Fruit fly (Drosophila melanogaster): Measurements from ENCODE around the gene rho-4.

rho-4 gene

DNA sequence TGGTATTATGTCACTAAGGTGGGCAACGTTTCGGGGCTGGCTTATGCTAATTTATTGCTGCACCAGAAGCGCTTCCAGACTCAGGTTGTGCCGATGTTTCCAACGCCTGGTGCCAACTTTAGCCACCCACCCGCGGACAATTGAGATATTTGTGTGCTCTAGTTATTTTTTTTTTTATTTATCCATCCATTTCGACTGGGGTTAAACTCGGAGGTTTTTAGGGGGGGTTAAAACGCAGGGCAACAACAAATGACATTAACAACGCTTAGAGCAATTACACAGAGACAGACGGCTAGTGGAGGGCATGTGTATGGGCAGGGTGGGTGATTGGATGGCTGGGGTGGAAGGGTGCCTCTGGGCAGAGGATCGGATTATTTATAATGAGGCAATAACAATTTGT, 32.1 kb downstream of the rho-4 start:
- TF ChIP-seq Snoo (tag; optimal IDR thresholded peaks at IDR 0.05), result no peak
- no peak for TF ChIP-seq CG8159 (tag; optimal IDR thresholded peaks at IDR 0.05)
- TF ChIP-seq CG13204 (GFP tag; optimal IDR thresholded peaks at IDR 0.05), result no peak
- TF ChIP-seq rn (GFP tag; IDR thresholded peaks at IDR 0.05), result no peak
- TF ChIP-seq EcR (GFP tag; optimal IDR thresholded peaks at IDR 0.05), result no peak
- no peak for TF ChIP-seq Pif1B (GFP tag; optimal IDR thresholded peaks at IDR 0.05)
- no peak for TF ChIP-seq CG9948 (tag; optimal IDR thresholded peaks at IDR 0.05)
- no peak for TF ChIP-seq CG12605 (GFP tag; IDR thresholded peaks at IDR 0.05)

DNA sequence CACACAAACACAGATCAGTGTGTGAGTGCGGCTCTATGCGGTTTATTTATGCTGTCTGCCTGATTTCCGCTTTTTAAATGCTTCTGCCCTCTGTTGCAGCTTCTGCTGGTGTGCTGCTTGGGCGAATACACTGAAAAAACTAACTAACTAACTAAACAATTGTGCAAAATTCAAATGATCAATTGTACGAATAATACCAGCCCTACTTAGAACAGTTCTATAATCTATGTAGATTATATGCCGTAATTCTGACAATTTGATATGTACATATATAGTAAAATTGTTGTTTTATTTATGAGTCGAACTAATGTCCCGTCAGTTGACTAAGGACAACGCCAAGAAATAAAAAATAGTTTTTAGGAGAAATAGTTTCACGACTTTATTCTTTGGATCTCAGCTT, 33.6 kb downstream of the rho-4 start:
- TF ChIP-seq CG15710 (tag; optimal IDR thresholded peaks at IDR 0.05), result peak; percentile 51
- peak; percentile 42 for TF ChIP-seq CG8301 (tag; optimal IDR thresholded peaks at IDR 0.05)
- TF ChIP-seq CG9948 (tag; optimal IDR thresholded peaks at IDR 0.05), result peak; percentile 37
- peak; percentile 60 for TF ChIP-seq CG17806 (tag; optimal IDR thresholded peaks at IDR 0.05)
- peak; percentile 32 for TF ChIP-seq CG14655 (GFP tag; optimal IDR thresholded peaks at IDR 0.05)
- TF ChIP-seq CG34367 (tag; optimal IDR thresholded peaks at IDR 0.05), result peak; percentile 44
- TF ChIP-seq CG8159 (tag; optimal IDR thresholded peaks at IDR 0.05), result peak; percentile 45

DNA sequence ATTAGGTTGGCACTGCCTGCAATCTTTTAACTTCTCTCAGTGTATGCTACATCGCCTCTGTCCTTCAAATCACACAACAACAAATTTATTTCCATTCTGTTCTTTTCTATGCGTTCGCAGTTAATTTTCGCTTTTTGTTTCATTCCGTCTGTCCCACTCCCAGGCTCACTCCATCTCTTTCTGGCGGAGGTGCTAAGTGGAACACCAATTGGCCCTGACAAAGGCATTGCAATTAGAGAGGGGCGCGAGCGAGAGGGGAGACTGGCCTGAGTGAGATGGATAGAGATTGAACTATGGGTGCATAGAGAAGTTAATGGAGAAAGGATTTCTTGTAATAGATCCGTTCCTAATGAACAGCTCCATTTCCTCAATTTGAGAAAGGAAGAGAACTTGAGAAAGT, 40.8 kb downstream of the rho-4 start:
- TF ChIP-seq rn (GFP tag; IDR thresholded peaks at IDR 0.05), result no peak
- no peak for TF ChIP-seq CG32121 (GFP tag; IDR thresholded peaks at IDR 0.05)
- no peak for TF ChIP-seq CG4496 (GFP tag; IDR thresholded peaks at IDR 0.05)
- TF ChIP-seq CG17806 (tag; optimal IDR thresholded peaks at IDR 0.05), result peak; percentile 2

DNA sequence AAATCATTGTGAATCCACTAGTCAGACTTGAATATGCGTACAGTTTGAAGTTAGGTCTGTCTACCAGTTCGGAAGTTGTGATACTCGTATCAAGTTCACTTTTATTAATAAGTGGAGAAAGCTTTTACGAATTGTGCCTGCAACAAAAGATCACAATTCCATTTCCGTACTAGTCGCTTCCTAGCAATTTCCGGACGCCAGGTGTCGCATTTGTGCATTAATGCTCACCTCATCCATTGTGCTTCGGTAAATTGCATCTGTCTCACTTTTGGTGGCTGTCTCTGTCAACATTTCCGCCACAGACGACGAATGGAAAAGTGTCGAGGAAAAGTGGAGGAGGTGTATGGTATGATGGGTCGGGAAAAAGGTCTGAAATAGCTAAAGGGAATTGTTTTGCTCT, 43.6 kb downstream of the rho-4 start:
- TF ChIP-seq Snoo (tag; optimal IDR thresholded peaks at IDR 0.05) (no peak), Pif1A (GFP tag; optimal IDR thresholded peaks at IDR 0.05) (no peak), CG13204 (GFP tag; optimal IDR thresholded peaks at IDR 0.05) (no peak), CG12605 (GFP tag; IDR thresholded peaks at IDR 0.05) (no peak), CG17806 (tag; optimal IDR thresholded peaks at IDR 0.05) (no peak), D1 (tag; optimal IDR thresholded peaks at IDR 0.05) (no peak), Pif1B (GFP tag; optimal IDR thresholded peaks at IDR 0.05) (no peak), CG10348 (GFP tag; IDR thresholded peaks at IDR 0.05) (no peak), CG9948 (tag; optimal IDR thresholded peaks at IDR 0.05) (no peak), Ets98B (GFP tag; IDR thresholded peaks at IDR 0.05) (no peak), CG34367 (tag; optimal IDR thresholded peaks at IDR 0.05) (no peak), gl (tag; optimal IDR thresholded peaks at IDR 0.05) (no peak), CG15710 (tag; optimal IDR thresholded peaks at IDR 0.05) (no peak)

DNA sequence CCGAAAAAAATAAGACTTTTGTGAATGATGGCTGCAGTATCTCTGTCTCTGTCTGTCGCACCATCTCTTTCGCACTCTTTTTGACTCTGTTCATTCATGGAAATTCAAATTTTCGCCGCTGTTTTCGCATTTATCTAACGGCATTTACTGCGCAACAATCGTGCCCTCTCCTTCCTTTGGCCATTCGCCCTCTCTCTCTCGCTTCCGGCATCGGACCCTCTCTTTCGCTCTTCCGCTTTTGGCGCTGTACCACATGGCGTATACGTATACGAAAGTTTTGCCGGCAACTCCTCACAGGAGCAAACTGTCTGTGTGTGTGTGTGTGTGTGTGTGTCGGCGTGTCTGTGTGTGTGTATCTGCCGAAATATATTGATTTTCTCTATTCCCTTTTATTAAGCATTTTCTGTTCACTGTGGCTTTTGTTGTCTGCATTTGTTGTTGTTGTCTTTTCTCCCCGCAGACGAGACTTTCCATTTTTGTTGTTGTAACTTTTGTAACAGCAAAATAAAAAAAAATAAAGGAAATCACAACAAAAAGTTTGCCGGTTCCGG, 45.0 kb downstream of the rho-4 start:
- TF ChIP-seq CG15710 (tag; optimal IDR thresholded peaks at IDR 0.05) (no peak), CG13204 (GFP tag; optimal IDR thresholded peaks at IDR 0.05) (no peak), CG34367 (tag; optimal IDR thresholded peaks at IDR 0.05) (no peak), CG14655 (GFP tag; optimal IDR thresholded peaks at IDR 0.05) (no peak), Pif1A (GFP tag; optimal IDR thresholded peaks at IDR 0.05) (no peak), fd96Ca (GFP tag; IDR thresholded peaks at IDR 0.05) (no peak), CG8159 (tag; optimal IDR thresholded peaks at IDR 0.05) (no peak)

DNA sequence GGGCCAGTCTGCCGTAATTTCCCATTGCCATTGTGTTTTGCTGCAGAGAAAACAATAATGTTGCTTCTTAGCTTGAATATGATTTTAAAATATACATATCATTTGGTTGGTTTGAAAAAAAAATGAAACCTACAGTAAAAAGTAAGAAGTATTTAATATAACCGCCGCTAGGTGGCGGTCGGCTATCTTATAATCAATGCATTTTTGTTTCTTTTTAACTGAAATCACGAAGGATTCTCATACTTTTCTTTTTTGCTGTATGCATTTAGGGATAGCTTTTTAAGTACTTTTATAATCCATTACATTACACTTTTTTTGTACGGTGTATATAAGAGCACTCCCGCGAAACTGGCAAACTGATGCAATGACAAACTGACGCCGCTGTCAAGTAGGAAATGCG, 51.8 kb downstream of the rho-4 start:
- TF ChIP-seq CG10348 (GFP tag; IDR thresholded peaks at IDR 0.05) (no peak), CG34367 (tag; optimal IDR thresholded peaks at IDR 0.05) (no peak), CG9948 (tag; optimal IDR thresholded peaks at IDR 0.05) (peak; percentile 8), CG32121 (GFP tag; IDR thresholded peaks at IDR 0.05) (no peak), EcR (GFP tag; optimal IDR thresholded peaks at IDR 0.05) (no peak), CG12605 (GFP tag; IDR thresholded peaks at IDR 0.05) (no peak), CG14655 (GFP tag; optimal IDR thresholded peaks at IDR 0.05) (peak; percentile 34), CG17806 (tag; optimal IDR thresholded peaks at IDR 0.05) (peak; percentile 11), CG13204 (GFP tag; optimal IDR thresholded peaks at IDR 0.05) (no peak), rn (GFP tag; IDR thresholded peaks at IDR 0.05) (no peak), CG8301 (tag; optimal IDR thresholded peaks at IDR 0.05) (peak; percentile 20), Pif1B (GFP tag; optimal IDR thresholded peaks at IDR 0.05) (no peak), CG15710 (tag; optimal IDR thresholded peaks at IDR 0.05) (peak; percentile 20), CG4496 (GFP tag; IDR thresholded peaks at IDR 0.05) (no peak), Snoo (tag; optimal IDR thresholded peaks at IDR 0.05) (no peak), fd96Ca (GFP tag; IDR thresholded peaks at IDR 0.05) (0 out of 3 replicates have a peak, but pooled peaks have one; percentile 18), Ets98B (GFP tag; IDR thresholded peaks at IDR 0.05) (no peak), D1 (tag; optimal IDR thresholded peaks at IDR 0.05) (no peak), CG8159 (tag; optimal IDR thresholded peaks at IDR 0.05) (peak; percentile 24), Pif1A (GFP tag; optimal IDR thresholded peaks at IDR 0.05) (no peak), gl (tag; optimal IDR thresholded peaks at IDR 0.05) (no peak)

DNA sequence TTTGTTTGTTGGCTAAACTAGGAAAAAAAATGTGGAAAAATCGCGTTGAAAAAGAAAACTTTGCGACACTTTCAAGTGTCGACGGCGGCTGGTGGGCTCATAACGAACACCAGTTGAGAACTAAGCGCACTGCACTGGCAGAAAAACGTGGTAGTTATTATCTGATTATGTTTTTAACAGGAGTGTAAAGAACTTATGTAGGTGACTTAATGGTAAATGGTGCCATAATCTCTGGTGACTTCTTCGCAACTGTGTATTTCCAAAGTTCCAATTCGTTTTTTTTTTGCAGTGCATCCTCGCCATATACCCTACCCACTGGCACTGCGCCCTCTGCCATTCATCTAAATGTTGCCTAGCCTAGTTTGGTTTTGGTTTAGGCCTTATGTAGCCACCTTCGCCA, 53.4 kb downstream of the rho-4 start:
- TF ChIP-seq CG4496 (GFP tag; IDR thresholded peaks at IDR 0.05), result peak; percentile 81
- no peak for TF ChIP-seq Pif1B (GFP tag; optimal IDR thresholded peaks at IDR 0.05)
- peak; percentile 67 for TF ChIP-seq CG32121 (GFP tag; IDR thresholded peaks at IDR 0.05)
- TF ChIP-seq rn (GFP tag; IDR thresholded peaks at IDR 0.05), result no peak
- peak; percentile 80 for TF ChIP-seq fd96Ca (GFP tag; IDR thresholded peaks at IDR 0.05)
- TF ChIP-seq CG8159 (tag; optimal IDR thresholded peaks at IDR 0.05), result peak; percentile 15
- TF ChIP-seq CG17806 (tag; optimal IDR thresholded peaks at IDR 0.05), result peak; percentile 20
- peak; percentile 62 for TF ChIP-seq CG8301 (tag; optimal IDR thresholded peaks at IDR 0.05)
- TF ChIP-seq CG13204 (GFP tag; optimal IDR thresholded peaks at IDR 0.05), result no peak
- peak; percentile 62 for TF ChIP-seq CG14655 (GFP tag; optimal IDR thresholded peaks at IDR 0.05)
- no peak for TF ChIP-seq D1 (tag; optimal IDR thresholded peaks at IDR 0.05)
- peak; percentile 48; the same call in 1 of the 2 replicates for TF ChIP-seq CG12605 (GFP tag; IDR thresholded peaks at IDR 0.05)
- TF ChIP-seq CG9948 (tag; optimal IDR thresholded peaks at IDR 0.05), result peak; percentile 22
- TF ChIP-seq Pif1A (GFP tag; optimal IDR thresholded peaks at IDR 0.05), result peak; percentile 20
- TF ChIP-seq CG34367 (tag; optimal IDR thresholded peaks at IDR 0.05), result peak; percentile 12
- TF ChIP-seq Ets98B (GFP tag; IDR thresholded peaks at IDR 0.05), result peak; percentile 72
- TF ChIP-seq Snoo (tag; optimal IDR thresholded peaks at IDR 0.05), result no peak
